Worm (Caenorhabditis elegans) whole organism, mixed stage, embryonic: ENCODE results near the gene lys-6.

Source experiments
- elt-1 ChIP-seq: sonication (generic microtip); optimal IDR thresholded peaks from 2 replicates; lab custom pipeline; 2017; ENCODE audit warnings: missing genetic modification characterization, mild to moderate bottlenecking, missing compliant biosample characterization, antibody characterized with exemption, moderate library complexity, borderline replicate concordance; ENCODE audit not compliant: insufficient read depth
- elt-3 ChIP-seq: fragments of 150-350 bp; optimal IDR thresholded peaks from 2 replicates; lab custom pipeline; 2014; ENCODE audit warnings: missing biosample characterization, missing genetic modification characterization
- snpc-4 ChIP-seq: fragments of 150-350 bp; optimal IDR thresholded peaks from 2 replicates; lab custom pipeline; 2014; ENCODE audit warnings: missing biosample characterization, missing genetic modification characterization
- unc-39 ChIP-seq: fragments of 150-350 bp; optimal IDR thresholded peaks from 2 replicates; lab custom pipeline; 2014; ENCODE audit warnings: missing biosample characterization, missing genetic modification characterization
- unc-62 ChIP-seq: fragments of 150-350 bp; optimal IDR thresholded peaks from 2 replicates; lab custom pipeline; 2014; ENCODE audit warnings: missing biosample characterization, missing genetic modification reagents, missing genetic modification characterization

- TF ChIP-seq elt-3 (tag; lab: Kevin White, UChicago) (no peak), unc-39 (tag; lab: Kevin White, UChicago) (no peak), elt-1 (tag; lab: Kevin White, UChicago) (no peak), unc-62 (no peak), snpc-4 (tag; lab: Kevin White, UChicago) (no peak)
Observed at ce11 chrIV:11651965-11652453, 24.3 kb upstream of the lys-6 start, which contains the start of the genes acl-3 and ndub-6.
